Fruit fly (Drosophila melanogaster) whole organism, wandering third instar larva: ENCODE results near the gene Cdc5.

Experiments
- Abd-B ChIP-seq: fragments of >200 bp; optimal IDR thresholded peaks from 2 replicates; lab custom pipeline; 2017; ENCODE audit warnings: missing biosample characterization, missing genetic modification characterization
- CG32264 ChIP-seq: fragments of 200-800 bp; sonication (Bioruptor generic); optimal IDR thresholded peaks from 2 replicates; lab custom pipeline; 2016; ENCODE audit warnings: missing biosample characterization, missing genetic modification characterization
- CG9705 ChIP-seq: fragments of 200-800 bp; sonication (Bioruptor generic); optimal IDR thresholded peaks from 2 replicates; lab custom pipeline; 2018; ENCODE audit warnings: missing biosample characterization, mild to moderate bottlenecking, missing genetic modification characterization
- CrebA ChIP-seq: fragments of 200-800 bp; sonication (Bioruptor generic); optimal IDR thresholded peaks from 2 replicates; lab custom pipeline; 2016; ENCODE audit warnings: missing biosample characterization, mild to moderate bottlenecking, missing genetic modification characterization, borderline replicate concordance
- Dfd ChIP-seq: fragments of >200 bp; optimal IDR thresholded peaks from 2 replicates; lab custom pipeline; 2017; ENCODE audit warnings: missing biosample characterization, missing genetic modification characterization
- Dif ChIP-seq: fragments of 200-275, 200-300 bp; sonication (Bioruptor generic); optimal IDR thresholded peaks from 2 replicates; lab custom pipeline; 2018; ENCODE audit warnings: missing biosample characterization, missing genetic modification characterization; ENCODE audit not compliant: partially characterized antibody
- GATAd ChIP-seq: sonication (Bioruptor generic); optimal IDR thresholded peaks from 2 replicates; lab custom pipeline; 2016; ENCODE audit warnings: missing biosample characterization, missing genetic modification characterization
- HLH106 ChIP-seq: fragments of 200-800 bp; optimal IDR thresholded peaks from 3 replicates; lab custom pipeline; 2019; ENCODE audit warnings: missing biosample characterization, mild to moderate bottlenecking, missing genetic modification characterization, moderate library complexity
- Hnf4 ChIP-seq: fragments of 200-800 bp; sonication (Bioruptor generic); optimal IDR thresholded peaks from 2 replicates; lab custom pipeline; 2016; ENCODE audit warnings: missing biosample characterization, mild to moderate bottlenecking, missing genetic modification characterization
- Hr78 ChIP-seq: fragments of >200 bp; optimal IDR thresholded peaks from 2 replicates; lab custom pipeline; 2017; ENCODE audit warnings: missing biosample characterization, missing genetic modification characterization
- Hr83 ChIP-seq: fragments of 200-300 bp; sonication (Bioruptor generic); optimal IDR thresholded peaks from 2 replicates; lab custom pipeline; 2016; ENCODE audit warnings: missing biosample characterization, mild to moderate bottlenecking, missing genetic modification characterization, moderate library complexity; ENCODE audit not compliant: poor library complexity, severe bottlenecking
- Jra ChIP-seq: sonication (Bioruptor generic); optimal IDR thresholded peaks from 2 replicates; lab custom pipeline; 2016; ENCODE audit warnings: missing biosample characterization, missing genetic modification characterization
- Mio ChIP-seq: sonication (Bioruptor generic); optimal IDR thresholded peaks from 2 replicates; lab custom pipeline; 2016; ENCODE audit warnings: missing biosample characterization, missing genetic modification characterization
- Myc ChIP-seq: fragments of >200 bp; optimal IDR thresholded peaks from 2 replicates; lab custom pipeline; 2017
- N ChIP-seq: fragments of >200 bp; optimal IDR thresholded peaks from 2 replicates; lab custom pipeline; 2018; ENCODE audit warnings: missing biosample characterization, missing external identifiers, missing genetic modification characterization
- OdsH ChIP-seq: fragments of 200-800 bp; sonication (Bioruptor generic); optimal IDR thresholded peaks from 2 replicates; lab custom pipeline; 2016; ENCODE audit warnings: missing biosample characterization, mild to moderate bottlenecking, missing genetic modification characterization
- Rel ChIP-seq, 2 experiments: fragments of 200-800 bp; sonication (Bioruptor generic) in 1 of 2; optimal IDR thresholded peaks; 2 replicates in 1 of 2; 3 replicates in 1 of 2; lab custom pipeline; 2016 to 2019; ENCODE audit warnings: mild to moderate bottlenecking in 2 of 2, missing biosample characterization in 2 of 2, missing genetic modification characterization in 2 of 2, moderate library complexity in 1 of 2
- Sp1 ChIP-seq: fragments of 200-800 bp; sonication (Bioruptor generic); optimal IDR thresholded peaks from 3 replicates; lab custom pipeline; 2019; ENCODE audit warnings: missing biosample characterization, mild to moderate bottlenecking, missing genetic modification characterization, moderate library complexity
- Vsx2 ChIP-seq: fragments of 200-300, 225-300 bp; sonication (Bioruptor generic); optimal IDR thresholded peaks from 2 replicates; lab custom pipeline; 2018; ENCODE audit warnings: missing biosample characterization, missing genetic modification characterization; ENCODE audit not compliant: partially characterized antibody
- br ChIP-seq: fragments of 200-800 bp; sonication (Bioruptor generic); optimal IDR thresholded peaks from 2 replicates; lab custom pipeline; 2016; ENCODE audit warnings: missing biosample characterization, missing genetic modification characterization
- brk ChIP-seq: fragments of 200-800 bp; sonication (Bioruptor generic); optimal IDR thresholded peaks from 2 replicates; lab custom pipeline; 2016; ENCODE audit warnings: missing biosample characterization, mild to moderate bottlenecking, missing genetic modification characterization
- dl ChIP-seq, 2 experiments: fragments of 175-275, 200-275 bp in 1 of 2; fragments of 200-275 bp in 1 of 2; sonication (Bioruptor generic); optimal IDR thresholded peaks; lab custom pipeline; 2018; ENCODE audit warnings: mild to moderate bottlenecking in 2 of 2, missing biosample characterization in 2 of 2, missing genetic modification characterization in 2 of 2, moderate library complexity in 2 of 2; ENCODE audit not compliant: partially characterized antibody in 2 of 2, insufficient read depth in 1 of 2
- dmrt93B ChIP-seq: fragments of 200-800 bp; sonication (Bioruptor generic); optimal IDR thresholded peaks from 2 replicates; lab custom pipeline; 2018; ENCODE audit warnings: missing biosample characterization, mild to moderate bottlenecking, missing genetic modification characterization
- dsf ChIP-seq: sonication (Bioruptor generic); optimal IDR thresholded peaks from 2 replicates; lab custom pipeline; 2016; ENCODE audit warnings: missing biosample characterization, missing genetic modification characterization, borderline replicate concordance
- ey ChIP-seq: fragments of 200-800 bp; sonication (Bioruptor generic); optimal IDR thresholded peaks from 2 replicates; lab custom pipeline; 2016; ENCODE audit warnings: missing biosample characterization, missing genetic modification characterization
- foxo ChIP-seq, 2 experiments: fragments of 200-800 bp; sonication (Bioruptor generic); optimal IDR thresholded peaks; 2 replicates in 1 of 2; 3 replicates in 1 of 2; lab custom pipeline; 2016 to 2017; ENCODE audit warnings: missing biosample characterization in 2 of 2, missing genetic modification characterization in 2 of 2
- fru ChIP-seq: fragments of 200-800 bp; sonication (Bioruptor generic); optimal IDR thresholded peaks from 3 replicates; lab custom pipeline; 2016; ENCODE audit warnings: missing biosample characterization, mild to moderate bottlenecking, missing genetic modification characterization
- h ChIP-seq: fragments of 200-800 bp; sonication (Bioruptor generic); optimal IDR thresholded peaks from 3 replicates; lab custom pipeline; 2016; ENCODE audit warnings: missing biosample characterization, mild to moderate bottlenecking, missing genetic modification characterization
- jim ChIP-seq: fragments of 175-275, 200-325 bp; sonication (Bioruptor generic); optimal IDR thresholded peaks from 2 replicates; lab custom pipeline; 2016; ENCODE audit warnings: missing biosample characterization, mild to moderate bottlenecking, missing genetic modification characterization
- lola ChIP-seq: fragments of >200 bp; optimal IDR thresholded peaks from 2 replicates; lab custom pipeline; 2017; ENCODE audit warnings: missing biosample characterization, missing genetic modification characterization
- pan ChIP-seq: fragments of >200 bp; optimal IDR thresholded peaks from 2 replicates; lab custom pipeline; 2017
- psq ChIP-seq: fragments of 200-800 bp; sonication (Bioruptor generic); optimal IDR thresholded peaks from 3 replicates; lab custom pipeline; 2017; ENCODE audit warnings: missing biosample characterization, mild to moderate bottlenecking, missing genetic modification characterization, moderate library complexity
- rgr ChIP-seq: fragments of 200-800 bp; sonication (Bioruptor generic); optimal IDR thresholded peaks from 3 replicates; lab custom pipeline; 2016; ENCODE audit warnings: missing biosample characterization, mild to moderate bottlenecking, missing genetic modification characterization
- sv ChIP-seq: fragments of 200-800 bp; sonication (Bioruptor generic); optimal IDR thresholded peaks from 3 replicates; lab custom pipeline; 2016; ENCODE audit warnings: missing biosample characterization, missing genetic modification characterization
- tai ChIP-seq: sonication (Bioruptor generic); optimal IDR thresholded peaks from 2 replicates; lab custom pipeline; 2016; ENCODE audit warnings: missing biosample characterization, missing genetic modification characterization
- usp ChIP-seq: fragments of >200 bp; optimal IDR thresholded peaks from 2 replicates; lab custom pipeline; 2017; ENCODE audit warnings: missing biosample characterization, missing genetic modification characterization
- woc ChIP-seq: sonication (Bioruptor generic); optimal IDR thresholded peaks from 2 replicates; lab custom pipeline; 2016; ENCODE audit warnings: missing biosample characterization, mild to moderate bottlenecking, missing genetic modification characterization

Gene Cdc5

DNA sequence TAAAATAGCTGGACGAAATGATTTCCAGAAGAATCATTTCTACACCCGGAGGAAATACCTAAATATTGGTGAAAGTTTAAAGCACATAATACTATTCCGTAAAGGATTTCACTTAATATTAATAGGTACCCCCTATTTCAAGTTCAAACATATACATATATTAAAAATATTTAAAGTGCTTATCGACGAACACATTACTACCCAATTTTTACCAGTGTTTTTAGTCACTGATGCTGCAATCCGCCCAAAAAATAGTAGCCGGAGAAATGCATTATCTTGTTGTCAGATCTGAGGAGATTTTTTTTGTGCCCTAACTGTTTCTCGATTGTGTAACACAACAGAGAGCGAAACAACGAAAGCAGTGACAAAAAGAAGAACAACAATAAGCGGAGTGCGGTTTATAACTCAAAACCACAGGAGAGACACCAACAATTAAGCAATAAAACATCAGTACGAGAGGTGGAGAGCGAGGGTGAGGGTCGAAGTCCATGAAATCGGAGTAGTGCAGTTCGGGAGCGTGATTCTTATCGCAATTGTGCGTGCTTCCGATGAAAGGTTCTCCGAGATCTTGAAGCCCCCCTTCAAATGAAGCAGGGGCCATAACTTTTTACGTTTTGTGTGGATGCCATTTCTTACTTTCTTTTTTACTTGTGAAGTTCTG lies 19.8 kb upstream of the Cdc5 start:
- TF ChIP-seq psq (GFP tag; lab: Kevin White, UChicago) (peak; percentile 37), foxo (GFP tag; optimal IDR thresholded peaks at IDR 0.05; lab: Kevin White, UChicago) (no peak), Hnf4 (peak; percentile 27), OdsH (GFP tag; lab: Kevin White, UChicago) (no peak)

dm6 chr3L:378906-379305 lies 17.7 kb upstream of the Cdc5 start:
- TF ChIP-seq Hnf4 = no peak
- TF ChIP-seq brk (GFP tag; lab: Kevin White, UChicago) = no peak
- no peak for TF ChIP-seq Hr78
- no peak for TF ChIP-seq N (GFP tag; lab: Kevin White, UChicago)
- TF ChIP-seq CrebA (GFP tag; lab: Kevin White, UChicago) = no peak
- TF ChIP-seq dsf (GFP tag; lab: Kevin White, UChicago) = no peak
- no peak for TF ChIP-seq CG9705 (GFP tag; lab: Kevin White, UChicago)
- TF ChIP-seq CG32264 (GFP tag; lab: Kevin White, UChicago) = no peak
- no peak for TF ChIP-seq dmrt93B
- no peak for TF ChIP-seq Hr83 (GFP tag; lab: Kevin White, UChicago)
- no peak for TF ChIP-seq OdsH (GFP tag; lab: Kevin White, UChicago)

DNA sequence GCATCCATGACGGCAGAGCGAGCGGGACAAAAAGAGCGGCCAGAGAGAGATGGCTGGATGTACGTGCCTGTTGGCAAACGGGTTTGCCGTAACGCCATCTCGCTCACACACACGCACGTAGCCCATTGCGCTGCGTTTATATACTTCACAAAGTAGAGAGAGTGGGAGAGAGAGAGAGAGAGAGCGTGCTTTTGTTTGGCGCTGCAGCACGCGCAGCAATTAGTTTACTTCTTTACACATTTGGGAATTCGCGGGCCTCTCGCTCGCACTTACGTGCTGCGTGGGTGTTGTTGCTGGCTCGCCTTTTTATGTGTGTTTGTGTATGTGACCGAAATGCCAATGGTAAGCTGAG lies 16.9 kb upstream of the Cdc5 start:
- TF ChIP-seq dl (GFP tag; optimal IDR thresholded peaks at IDR 0.05; lab: Kevin White, UChicago; ENCODE audit: insufficient read depth in 1 of 2, partially characterized antibody in 2 of 2) (peak in 1 of 2 experiments; percentile 44), N (GFP tag; lab: Kevin White, UChicago) (no peak), h (GFP tag; lab: Kevin White, UChicago) (no peak), Vsx2 (GFP tag; lab: Kevin White, UChicago) (peak; percentile 55), Jra (GFP tag; lab: Kevin White, UChicago) (no peak), Dif (GFP tag; lab: Kevin White, UChicago) (peak; percentile 51)

DNA sequence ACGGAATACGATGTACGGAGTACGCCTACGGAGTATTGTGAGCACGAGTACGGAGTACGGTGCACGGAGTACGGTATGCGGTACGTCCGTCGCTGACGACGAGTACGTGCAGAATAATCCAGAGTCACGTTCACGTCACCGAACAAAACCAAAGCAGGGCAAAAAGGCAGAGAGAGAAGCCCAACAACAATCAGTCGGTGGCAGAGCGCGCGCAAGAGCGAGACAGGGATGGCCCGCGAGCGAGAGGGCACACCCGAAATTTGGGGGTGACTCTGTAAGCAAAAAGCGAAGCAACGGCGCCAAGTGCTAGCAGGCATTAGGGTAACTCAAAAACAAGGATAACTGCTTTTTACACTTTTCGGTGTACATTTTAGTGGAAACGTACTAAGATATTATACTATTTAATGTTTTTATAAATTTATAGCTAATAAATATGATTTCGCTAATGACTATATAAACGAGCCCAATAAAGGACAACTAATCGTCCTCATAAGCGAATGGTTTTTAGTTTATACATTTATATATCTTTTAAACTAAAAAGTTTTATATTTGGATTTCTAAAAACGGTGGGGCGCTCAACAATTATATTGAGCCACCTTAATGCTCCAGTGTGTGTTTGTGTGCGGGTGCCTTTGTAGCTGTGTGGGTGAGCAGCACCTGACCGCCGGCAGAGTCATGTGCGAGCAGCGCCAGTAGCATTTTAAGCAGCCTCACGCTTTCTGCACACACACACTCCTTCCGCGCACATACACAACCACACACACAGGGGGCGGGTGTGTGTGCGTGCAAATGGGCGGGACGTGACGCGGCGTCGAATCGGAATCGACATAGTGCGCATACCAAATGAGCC lies 16.3 kb upstream of the Cdc5 start:
- TF ChIP-seq dl (GFP tag; optimal IDR thresholded peaks at IDR 0.05; lab: Kevin White, UChicago; ENCODE audit: insufficient read depth in 1 of 2, partially characterized antibody in 2 of 2) = no peak
- TF ChIP-seq jim = no peak
- TF ChIP-seq CG9705 (GFP tag; lab: Kevin White, UChicago) = peak; percentile 49
- TF ChIP-seq Myc (lab: Kevin White, UChicago) = no peak
- no peak for TF ChIP-seq Hr78
- no peak for TF ChIP-seq dsf (GFP tag; lab: Kevin White, UChicago)
- no peak for TF ChIP-seq Dfd (GFP tag; lab: Kevin White, UChicago)
- no peak for TF ChIP-seq Rel (GFP tag; optimal IDR thresholded peaks at IDR 0.05; lab: Kevin White, UChicago)
- TF ChIP-seq Rel (tag; optimal IDR thresholded peaks at IDR 0.05; lab: Kevin White, UChicago) = no peak
- no peak for TF ChIP-seq Mio (GFP tag; lab: Kevin White, UChicago)
- no peak for TF ChIP-seq Hr83 (GFP tag; lab: Kevin White, UChicago)
- TF ChIP-seq psq (GFP tag; lab: Kevin White, UChicago) = peak; percentile 69
- TF ChIP-seq brk (GFP tag; lab: Kevin White, UChicago) = peak; percentile 74
- no peak for TF ChIP-seq CG32264 (GFP tag; lab: Kevin White, UChicago)
- peak; percentile 70 for TF ChIP-seq sv (GFP tag; lab: Kevin White, UChicago)
- TF ChIP-seq Jra (GFP tag; lab: Kevin White, UChicago) = no peak
- peak; percentile 43 for TF ChIP-seq ey (GFP tag; lab: Kevin White, UChicago)
- TF ChIP-seq Hnf4 = no peak
- TF ChIP-seq woc = no peak
- TF ChIP-seq OdsH (GFP tag; lab: Kevin White, UChicago) = peak; percentile 74
- TF ChIP-seq lola (GFP tag; lab: Kevin White, UChicago) = no peak
- peak; percentile 69 for TF ChIP-seq rgr (GFP tag; lab: Kevin White, UChicago)
- TF ChIP-seq tai (GFP tag; lab: Kevin White, UChicago) = no peak
- no peak for TF ChIP-seq Vsx2 (GFP tag; lab: Kevin White, UChicago)
- TF ChIP-seq GATAd (GFP tag; lab: Kevin White, UChicago) = no peak
- no peak for TF ChIP-seq pan
- peak; percentile 63 for TF ChIP-seq dmrt93B
- TF ChIP-seq h (GFP tag; lab: Kevin White, UChicago) = peak; percentile 54
- peak; percentile 73 for TF ChIP-seq fru (GFP tag; lab: Kevin White, UChicago)
- peak; percentile 46 for TF ChIP-seq br
- TF ChIP-seq Dif (GFP tag; lab: Kevin White, UChicago) = no peak
- TF ChIP-seq Abd-B (GFP tag; lab: Kevin White, UChicago) = no peak
- no peak for TF ChIP-seq usp (GFP tag; lab: Kevin White, UChicago)
- no peak for TF ChIP-seq N (GFP tag; lab: Kevin White, UChicago)
- TF ChIP-seq CrebA (GFP tag; lab: Kevin White, UChicago) = no peak
- peak in 1 of 2 experiments; percentile 78 for TF ChIP-seq foxo (GFP tag; optimal IDR thresholded peaks at IDR 0.05; lab: Kevin White, UChicago)
- peak; percentile 84 for TF ChIP-seq Sp1
- TF ChIP-seq HLH106 (tag; lab: Kevin White, UChicago) = peak; percentile 85
